Fruit fly (Drosophila melanogaster) whole organism, prepupa: ENCODE measurements around the gene CG42404.

Experiments used
- CG34406 ChIP-seq: fragments of 200-800 bp; sonication (Bioruptor generic); optimal IDR thresholded peaks from 3 replicates; lab custom pipeline; 2016; ENCODE audit warnings: missing biosample characterization, missing genetic modification characterization
- OdsH ChIP-seq: fragments of 200-800 bp; sonication (Bioruptor generic); optimal IDR thresholded peaks from 3 replicates; lab custom pipeline; 2016; ENCODE audit warnings: missing biosample characterization, missing genetic modification characterization

DNA sequence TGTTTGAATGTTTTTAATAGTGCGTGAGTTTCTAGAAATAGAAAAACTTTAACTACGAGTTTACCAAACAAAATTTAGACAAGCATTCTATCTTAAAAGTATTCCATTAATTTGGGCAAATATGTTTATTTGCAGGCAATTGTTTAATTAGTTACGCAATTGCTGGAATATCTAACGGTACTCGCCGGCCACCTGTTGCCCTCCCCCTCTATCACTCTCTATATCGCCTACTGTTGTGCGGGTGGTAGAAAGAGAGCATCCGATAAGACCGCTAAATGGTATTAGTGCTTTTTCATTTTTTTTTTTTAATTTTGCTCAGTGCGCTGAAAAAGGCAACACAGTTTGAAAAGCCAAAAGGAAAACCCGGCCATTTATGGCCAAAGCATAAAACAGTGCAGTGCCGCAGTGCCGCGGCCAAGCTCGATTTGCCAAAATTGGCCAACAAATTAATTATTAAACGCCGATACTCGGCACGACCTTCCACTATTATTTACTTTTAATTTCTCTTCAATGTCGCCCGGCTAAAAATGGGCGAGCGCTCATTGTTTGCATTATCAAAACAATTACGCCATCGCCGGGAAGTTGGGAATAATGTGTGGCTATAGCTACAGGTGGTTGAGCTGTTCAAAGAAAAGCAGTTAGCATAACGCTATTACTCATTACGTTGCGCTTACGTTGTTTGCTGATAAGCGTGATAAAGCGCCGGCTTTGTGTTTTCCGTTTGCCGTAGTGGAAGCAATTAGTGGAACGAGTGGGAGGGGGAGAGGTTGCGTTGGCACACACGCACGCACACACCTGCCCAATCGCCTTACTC, 40.1 kb downstream of the CG42404 start:
- TF ChIP-seq OdsH (no peak), CG34406 (no peak)
